Worm (Caenorhabditis elegans): ENCODE measurements around the gene D2096.13.

DNA sequence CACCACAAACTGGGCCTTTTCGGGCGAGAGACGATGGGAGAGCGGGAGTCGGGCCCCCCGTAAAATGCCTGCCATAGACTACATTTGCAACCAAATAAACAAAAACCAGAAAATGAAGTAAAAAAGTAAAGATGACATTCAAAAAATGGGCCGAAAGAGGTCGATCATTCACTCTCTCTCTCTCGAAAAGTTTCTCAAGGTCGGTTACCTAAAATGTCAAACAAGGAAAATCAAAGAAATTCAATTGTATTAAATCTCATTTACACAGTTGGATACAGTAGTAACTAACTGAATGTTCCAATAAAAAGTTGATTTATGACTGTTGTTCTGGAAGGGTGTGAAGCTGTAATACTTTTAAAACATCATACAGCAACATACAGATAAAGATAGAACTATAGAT lies 39.6 kb downstream of the D2096.13 start:
- TF ChIP-seq ztf-29 (GFP tag; IDR thresholded peaks at IDR 0.05), result no peak
- no peak for TF ChIP-seq cog-1 (tag; optimal IDR thresholded peaks at IDR 0.05)
- TF ChIP-seq klf-2 (GFP tag; conservative IDR thresholded peaks at IDR 0.05), result no peak
- TF ChIP-seq ref-1 (GFP tag; conservative IDR thresholded peaks at IDR 0.05), result no peak
- TF ChIP-seq tab-1 (GFP tag; IDR thresholded peaks at IDR 0.05), result no peak
- TF ChIP-seq flt-1 (GFP tag; IDR thresholded peaks at IDR 0.05), result no peak
- no peak for TF ChIP-seq med-1 (GFP tag; optimal IDR thresholded peaks at IDR 0.05; ENCODE audit: insufficient read depth)

Measured in whole organism, midembryonic.